Worm (Caenorhabditis elegans) whole organism, early embryonic: ENCODE data around the gene shpk-1.

Source experiments
- B0310.2 ChIP-seq: sonication (generic microtip); optimal IDR thresholded peaks from 2 replicates; lab custom pipeline; 2016; ENCODE audit warnings: mild to moderate bottlenecking, missing genetic modification characterization, missing compliant biosample characterization
- ama-1 ChIP-seq: fragments of 150-350 bp; optimal IDR thresholded peaks from 2 replicates; lab custom pipeline; 2014
- hmbx-1 ChIP-seq: sonication (generic microtip); optimal IDR thresholded peaks from 2 replicates; lab custom pipeline; 2016; ENCODE audit warnings: mild to moderate bottlenecking, missing genetic modification characterization, missing compliant biosample characterization
- hmg-4 ChIP-seq: fragments of 200-800 bp; sonication (Bioruptor generic); optimal IDR thresholded peaks from 2 replicates; lab custom pipeline; 2018; ENCODE audit warnings: mild to moderate bottlenecking, missing genetic modification characterization, missing compliant biosample characterization
- tbx-11 ChIP-seq: fragments of 200-800 bp; sonication (Bioruptor generic); IDR thresholded peaks from 2 replicates; pipeline ENCODE4 v1.3.6; 2022; ENCODE audit warnings: missing genetic modification characterization, missing compliant biosample characterization
- tbx-37 ChIP-seq: fragments of 200-800 bp; sonication (Bioruptor generic); conservative IDR thresholded peaks from 2 replicates; pipeline ENCODE4 v1.3.6; 2022; ENCODE audit warnings: missing genetic modification reagents, missing genetic modification characterization, missing compliant biosample characterization

DNA sequence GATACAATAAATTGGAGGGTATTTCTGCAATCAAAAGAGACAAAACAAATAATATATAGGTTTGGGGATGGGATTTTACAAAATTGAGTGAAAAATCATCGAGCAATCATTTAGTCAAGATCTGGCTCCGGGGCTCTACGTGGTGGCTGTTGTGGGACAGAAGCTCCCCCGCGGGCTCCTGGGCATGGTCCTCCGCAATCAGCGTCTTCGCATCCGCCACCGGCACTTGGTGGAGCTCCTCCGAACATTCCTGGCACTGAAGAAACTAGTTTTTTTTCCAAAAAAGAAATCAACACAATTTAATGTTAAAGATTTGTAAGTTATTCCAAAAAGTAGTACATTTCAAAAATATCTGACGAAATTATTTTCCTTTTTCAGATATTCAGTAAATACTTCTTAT is 6.9 kb downstream of the shpk-1 start:
- TF ChIP-seq tbx-11, result no peak
- TF ChIP-seq hmbx-1 (tag; lab: Kevin White, UChicago), result no peak
- TF ChIP-seq B0310.2 (tag; lab: Kevin White, UChicago), result no peak
- no peak for TF ChIP-seq tbx-37 (GFP tag; lab: Robert Waterston, UW)
- no peak for TF ChIP-seq hmg-4 (GFP tag; lab: Kevin White, UChicago)
- TF ChIP-seq ama-1 (lab: Kevin White, UChicago), result no peak
